Worm (Caenorhabditis elegans) whole organism, dauer: ENCODE measurements around the gene F28G4.4.

Experiments
- unc-62 ChIP-seq: sonication (generic microtip); optimal IDR thresholded peaks from 2 replicates; lab custom pipeline; 2017; ENCODE audit warnings: missing biosample characterization, missing genetic modification reagents, missing genetic modification characterization

Gene F28G4.4

DNA sequence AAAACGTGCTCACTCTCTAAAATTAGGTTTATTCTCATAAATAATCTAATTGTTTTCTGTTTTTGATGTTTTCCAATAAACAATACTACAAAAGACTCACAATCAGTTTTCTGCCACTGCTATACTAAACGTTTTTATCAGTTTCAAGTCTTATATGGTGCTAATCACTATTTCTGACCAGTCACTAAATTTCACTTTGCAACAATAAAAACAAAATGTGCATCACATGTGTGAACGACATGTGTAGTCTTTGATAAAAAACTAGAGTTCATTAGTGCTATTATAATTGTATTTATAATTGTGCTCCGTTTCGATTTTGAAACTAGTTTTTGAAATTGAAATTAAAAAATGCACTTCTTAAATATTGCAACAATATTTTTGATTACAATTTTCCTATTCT, 7.8 kb downstream of the F28G4.4 start, which contains the start of gene cyp-37B1:
cyp-37B1 (plus strand) TSS at position 199 of the 400 bp plus-strand sequence.
- no peak for TF ChIP-seq unc-62 (GFP tag; lab: Kevin White, UChicago)

DNA sequence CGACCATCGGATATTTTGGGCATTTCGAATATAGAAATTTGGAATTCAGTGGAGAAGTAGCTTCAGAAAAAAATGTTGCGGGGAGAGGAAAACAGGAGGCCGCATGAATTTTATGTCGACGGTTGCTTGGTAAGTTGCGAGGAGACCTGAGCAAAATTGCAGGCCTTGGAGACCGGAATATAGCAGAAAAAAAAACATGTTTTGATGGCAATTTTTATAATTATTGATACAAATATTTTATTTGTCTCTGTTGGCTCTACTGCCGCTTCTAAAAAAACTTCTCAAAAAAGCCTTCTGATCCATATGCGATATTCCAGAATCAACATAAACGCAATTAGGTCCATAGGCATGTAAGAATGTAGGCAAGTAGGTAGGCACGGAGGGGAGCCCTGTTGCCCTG, 10.3 kb downstream of the F28G4.4 start, which contains the start of gene pacl-1:
pacl-1 (minus strand) TSS at position 101 of the 400 bp plus-strand sequence.
- no peak for TF ChIP-seq unc-62 (GFP tag; lab: Kevin White, UChicago)

- TF ChIP-seq unc-62 (GFP tag; lab: Kevin White, UChicago), result no peak
Observed at ce11 chrV:16271121-16271520, 14.6 kb downstream of the F28G4.4 start, which contains the start of gene T13F3.6. T13F3.6 (minus strand) TSS chrV:16271221.

- no peak for TF ChIP-seq unc-62 (GFP tag; lab: Kevin White, UChicago)
Observed at ce11 chrV:16269556-16269955, 16.1 kb downstream of the F28G4.4 start, which contains the start of the genes fbxa-2 and T13F3.8. fbxa-2 (minus strand) TSS chrV:16269656. T13F3.8 (plus strand) TSS chrV:16269800.

DNA sequence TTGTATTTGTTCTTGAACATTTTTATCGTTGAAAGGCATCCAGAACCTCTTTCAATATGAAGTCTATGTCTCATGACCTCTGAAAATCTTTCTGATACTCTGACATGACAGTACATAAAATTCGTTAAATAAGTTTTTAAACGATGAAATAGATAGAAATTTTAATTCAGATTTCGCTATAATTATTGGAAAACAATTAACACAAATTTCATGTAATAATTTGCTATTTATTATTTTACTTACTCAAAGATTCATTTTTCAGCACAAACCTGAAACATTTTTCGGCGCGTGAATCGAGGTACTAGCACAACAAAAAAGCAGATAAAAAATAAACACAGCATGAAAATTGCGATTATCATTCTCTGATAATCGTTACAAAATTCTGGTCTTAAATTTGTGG, 19.2 kb downstream of the F28G4.4 start, which contains the start of gene T13F3.4:
T13F3.4 (minus strand) TSS at position 101 of the 400 bp plus-strand sequence.
- TF ChIP-seq unc-62 (GFP tag; lab: Kevin White, UChicago), result no peak

ce11 chrV:16259684-16260083, 26.0 kb downstream of the F28G4.4 start, which contains the start of gene nhr-127:
nhr-127 (plus strand) TSS chrV:16259984.
- TF ChIP-seq unc-62 (GFP tag; lab: Kevin White, UChicago), result no peak

DNA sequence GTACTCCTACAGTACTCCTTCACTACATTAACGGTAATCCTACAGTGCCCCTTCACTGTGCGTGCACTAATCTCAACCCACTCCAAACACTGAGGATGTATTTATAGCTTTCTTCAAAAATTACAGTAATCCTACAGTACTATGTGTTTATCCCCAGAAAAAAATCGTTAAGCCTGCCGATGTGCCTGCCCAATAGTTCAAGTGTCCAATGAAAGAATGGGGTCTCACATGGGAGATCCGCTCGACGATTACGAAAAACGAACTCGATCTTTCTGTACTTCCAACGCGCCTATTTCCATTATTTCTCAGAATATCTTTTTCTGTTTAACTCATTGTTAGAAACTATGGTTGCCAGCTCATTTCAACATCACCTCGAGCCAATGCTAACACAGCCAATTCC, 27.6 kb downstream of the F28G4.4 start, which contains the start of gene nhr-218:
nhr-218 (plus strand) TSS at position 301 of the 400 bp plus-strand sequence.
- TF ChIP-seq unc-62 (GFP tag; lab: Kevin White, UChicago), result no peak

DNA sequence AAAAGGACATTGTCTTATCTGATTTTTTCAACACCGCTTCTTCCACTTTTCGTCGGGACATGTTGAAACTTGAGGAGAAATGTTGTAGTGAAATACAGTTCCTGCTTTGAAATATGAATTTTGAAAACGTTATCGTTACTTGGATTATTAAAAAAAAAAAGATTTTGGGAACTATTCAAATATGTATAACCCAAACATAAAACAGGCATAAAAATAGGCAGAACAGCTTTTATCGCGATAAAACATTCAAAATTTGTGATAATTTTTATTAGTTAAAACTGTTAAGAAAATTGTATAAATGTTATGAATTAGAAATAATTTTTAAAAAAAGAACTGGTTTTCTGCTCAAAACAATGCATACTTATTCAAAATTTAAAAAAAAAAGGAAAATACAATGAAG, 29.3 kb downstream of the F28G4.4 start, which contains the start of gene bgnt-1.3:
bgnt-1.3 (minus strand) TSS at position 101 of the 400 bp plus-strand sequence.
- TF ChIP-seq unc-62 (GFP tag; lab: Kevin White, UChicago), result no peak

DNA sequence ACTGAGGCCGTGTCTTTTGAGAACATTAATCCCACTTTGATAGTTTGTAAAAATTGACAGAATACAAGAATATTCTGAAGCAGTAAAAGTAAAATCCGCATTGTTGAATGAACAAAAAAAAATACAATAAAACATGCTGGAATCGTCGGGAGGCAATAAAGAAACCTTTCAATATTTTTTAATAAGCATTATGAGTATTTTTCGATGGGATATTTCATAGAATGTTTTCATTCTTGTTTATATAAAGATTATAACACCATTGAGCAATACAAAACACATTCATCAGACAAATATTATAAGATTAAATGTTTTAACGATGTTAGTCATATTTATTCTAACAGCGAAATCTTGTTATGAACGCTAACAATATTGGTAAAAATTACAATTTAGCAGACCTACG, 32.0 kb downstream of the F28G4.4 start, which contains the start of gene gcy-20:
gcy-20 (minus strand) TSS at position 101 of the 400 bp plus-strand sequence.
- TF ChIP-seq unc-62 (GFP tag; lab: Kevin White, UChicago), result no peak

ce11 chrV:16249105-16249504, 36.6 kb downstream of the F28G4.4 start:
- no peak for TF ChIP-seq unc-62 (GFP tag; lab: Kevin White, UChicago)

- no peak for TF ChIP-seq unc-62 (GFP tag; lab: Kevin White, UChicago)
Observed at ce11 chrV:16246579-16246978, 39.1 kb downstream of the F28G4.4 start, which contains the start of gene srh-95. srh-95 (plus strand) TSS chrV:16246879.

DNA sequence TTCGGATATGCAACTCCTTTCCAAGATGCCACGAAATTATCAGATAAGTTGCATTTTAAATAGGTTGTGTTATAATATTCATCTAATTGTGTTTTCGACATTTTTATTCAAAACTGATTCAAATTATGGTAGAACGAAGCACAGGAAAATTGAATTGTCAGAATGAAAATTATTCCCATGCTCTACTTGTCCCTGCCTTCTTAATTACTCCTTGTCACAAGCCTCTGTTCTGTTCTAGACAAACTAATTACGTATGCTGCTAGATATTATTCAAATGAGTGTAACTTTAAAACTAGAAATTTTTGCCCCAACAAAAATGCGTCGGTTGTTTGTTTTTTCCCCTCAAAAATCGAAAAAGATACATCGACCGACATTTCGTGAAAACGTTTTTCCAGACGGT, 41.6 kb downstream of the F28G4.4 start, which contains the start of gene srh-104:
srh-104 (minus strand) TSS at position 101 of the 400 bp plus-strand sequence.
- no peak for TF ChIP-seq unc-62 (GFP tag; lab: Kevin White, UChicago)

DNA sequence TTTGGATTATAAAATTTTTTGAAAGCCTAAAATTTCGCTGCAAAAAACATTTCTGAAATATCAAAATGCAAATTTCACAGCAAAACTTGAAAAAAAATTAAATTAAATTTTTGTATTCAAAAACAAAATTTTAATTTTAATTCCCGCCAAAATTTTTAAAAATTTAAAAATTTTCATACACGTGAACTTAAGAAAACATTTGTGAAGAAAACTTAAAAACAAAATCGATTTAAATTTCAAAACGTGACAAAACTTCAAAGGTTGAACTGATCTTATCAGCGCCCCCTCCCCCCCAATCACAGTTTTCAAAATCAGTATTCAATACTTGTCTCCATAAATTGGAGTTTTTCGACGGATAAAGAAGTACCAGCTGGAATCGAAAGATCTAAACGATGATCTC, 48.5 kb downstream of the F28G4.4 start, which contains the start of gene F21H7.5:
F21H7.5 (plus strand) TSS at position 301 of the 400 bp plus-strand sequence.
- no peak for TF ChIP-seq unc-62 (GFP tag; lab: Kevin White, UChicago)

DNA sequence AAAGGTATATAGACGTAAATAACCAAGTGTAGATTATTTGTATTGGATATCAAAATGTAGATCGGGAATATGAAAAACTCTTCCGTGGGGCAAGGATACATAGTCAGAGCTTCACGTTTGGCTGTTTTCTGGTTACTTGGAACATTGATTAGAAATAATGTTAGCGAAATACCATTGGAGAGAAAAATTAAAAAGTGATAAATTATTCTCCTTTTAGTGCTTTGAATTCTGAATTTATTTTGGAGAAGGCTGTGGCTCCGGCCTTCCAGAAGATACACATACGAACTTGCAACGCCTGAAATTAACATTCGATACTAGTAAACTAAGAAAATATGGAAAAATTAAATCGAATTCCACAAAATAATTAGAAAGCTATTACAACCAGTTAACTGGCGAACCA, 50.0 kb downstream of the F28G4.4 start, which contains the start of gene srh-98:
srh-98 (minus strand) TSS at position 101 of the 400 bp plus-strand sequence.
- TF ChIP-seq unc-62 (GFP tag; lab: Kevin White, UChicago), result no peak

ce11 chrV:16235135-16235534, 50.6 kb downstream of the F28G4.4 start, which contains the start of gene F21H7.3:
F21H7.3 (minus strand) TSS chrV:16235235.
- TF ChIP-seq unc-62 (GFP tag; lab: Kevin White, UChicago), result no peak

- TF ChIP-seq unc-62 (GFP tag; lab: Kevin White, UChicago), result no peak
Observed at ce11 chrV:16233624-16234023, 52.1 kb downstream of the F28G4.4 start, which contains the start of gene clec-233. clec-233 (plus strand) TSS chrV:16233924.
